Fruit fly (Drosophila melanogaster) whole organism, embryonic: ENCODE data around the gene Asator.

Source experiments
- Bgb ChIP-seq: fragments of 200-800 bp; sonication (Bioruptor generic); IDR thresholded peaks from 2 replicates; pipeline ENCODE4 v1.3.6; 2022; ENCODE audit warnings: missing biosample characterization, missing genetic modification characterization; ENCODE audit not compliant: partially characterized antibody
- CG10147 ChIP-seq: fragments of 200-800 bp; sonication (Bioruptor generic); optimal IDR thresholded peaks from 2 replicates; lab custom pipeline; 2019; ENCODE audit warnings: missing biosample characterization, mild to moderate bottlenecking, missing genetic modification characterization, moderate library complexity
- CG10321 ChIP-seq: fragments of 200-800 bp; sonication (Bioruptor generic); IDR thresholded peaks from 2 replicates; pipeline ENCODE4 v1.3.6; 2022; ENCODE audit warnings: missing biosample characterization, missing genetic modification characterization
- CG10654 ChIP-seq: fragments of 200-800 bp; sonication (Bioruptor generic); optimal IDR thresholded peaks from 2 replicates; lab custom pipeline; 2016; ENCODE audit warnings: missing biosample characterization, missing genetic modification characterization
- CG11695 ChIP-seq: fragments of 200-800 bp; sonication (Bioruptor generic); IDR thresholded peaks from 3 replicates; pipeline ENCODE4 v1.3.6; 2022; ENCODE audit warnings: missing biosample characterization, missing genetic modification characterization
- CG12942 ChIP-seq: fragments of 200-800 bp; sonication (Bioruptor generic); optimal IDR thresholded peaks from 3 replicates; lab custom pipeline; 2016; ENCODE audit warnings: missing biosample characterization, missing genetic modification characterization
- CG14014 ChIP-seq: fragments of 200-800 bp; sonication (Bioruptor generic); IDR thresholded peaks from 2 replicates; pipeline ENCODE4 v1.3.6; 2022; ENCODE audit warnings: missing biosample characterization, missing genetic modification characterization
- CG14050 ChIP-seq: fragments of 200-800 bp; sonication (Bioruptor generic); IDR thresholded peaks from 3 replicates; pipeline ENCODE4 v1.3.6; 2022; ENCODE audit warnings: missing biosample characterization, missing genetic modification characterization
- CG14441 ChIP-seq: fragments of 200-800 bp; sonication (Bioruptor generic); IDR thresholded peaks from 2 replicates; pipeline ENCODE4 v1.3.6; 2022; ENCODE audit warnings: missing biosample characterization, missing genetic modification characterization
- CG14667 ChIP-seq: fragments of 200-800 bp; sonication (Bioruptor generic); IDR thresholded peaks from 2 replicates; pipeline ENCODE4 v1.3.6; 2022; ENCODE audit warnings: missing biosample characterization, missing genetic modification characterization
- CG16779 ChIP-seq: fragments of 200-800 bp; sonication (Bioruptor generic); IDR thresholded peaks from 2 replicates; pipeline ENCODE4 v1.3.6; 2022; ENCODE audit warnings: missing biosample characterization, missing genetic modification characterization
- CG17361 ChIP-seq: fragments of 200-800 bp; sonication (Bioruptor generic); IDR thresholded peaks from 3 replicates; pipeline ENCODE4 v1.3.6; 2022; ENCODE audit warnings: missing biosample characterization, missing genetic modification characterization
- CG18599 ChIP-seq: fragments of 200-800 bp; sonication (Bioruptor generic); optimal IDR thresholded peaks from 3 replicates; lab custom pipeline; 2017; ENCODE audit warnings: missing biosample characterization, missing genetic modification characterization, mild to moderate bottlenecking, moderate library complexity, missing genetic modification reagents
- CG2889 ChIP-seq: fragments of 200-800 bp; sonication (Bioruptor generic); IDR thresholded peaks from 3 replicates; pipeline ENCODE4 v1.3.6; 2022; ENCODE audit warnings: missing biosample characterization, missing genetic modification characterization
- CG3281 ChIP-seq: fragments of 200-800 bp; sonication (Bioruptor generic); optimal IDR thresholded peaks from 3 replicates; lab custom pipeline; 2017; ENCODE audit warnings: missing biosample characterization, mild to moderate bottlenecking, missing genetic modification characterization
- CG3726 ChIP-seq: fragments of 200-800 bp; sonication (Bioruptor generic); IDR thresholded peaks from 3 replicates; pipeline ENCODE4, ENCODE4 v1.3.6; 2022; ENCODE audit warnings: missing biosample characterization, missing genetic modification characterization
- CG42726 ChIP-seq: fragments of 200-800 bp; sonication (Bioruptor generic); IDR thresholded peaks from 2 replicates; pipeline ENCODE4 v1.3.6; 2022; ENCODE audit warnings: missing biosample characterization, missing genetic modification characterization; ENCODE audit not compliant: partially characterized antibody
- CG9215 ChIP-seq: fragments of 200-800 bp; sonication (Bioruptor generic); IDR thresholded peaks from 2 replicates; pipeline ENCODE4 v1.3.6; 2022; ENCODE audit warnings: missing biosample characterization, missing genetic modification characterization
- Dad ChIP-seq: fragments of 200-800 bp; sonication (Bioruptor generic); optimal IDR thresholded peaks from 3 replicates; lab custom pipeline; 2016; ENCODE audit warnings: missing biosample characterization, missing genetic modification characterization
- Dbx ChIP-seq: fragments of 200-800 bp; sonication (Bioruptor generic); IDR thresholded peaks from 3 replicates; pipeline ENCODE4 v1.3.6; 2022; ENCODE audit warnings: missing biosample characterization, missing genetic modification characterization
- Deaf1 ChIP-seq: fragments of 200-800 bp; optimal IDR thresholded peaks from 3 replicates; lab custom pipeline; 2019; ENCODE audit warnings: missing biosample characterization, mild to moderate bottlenecking, missing genetic modification characterization, moderate library complexity
- E2f1 ChIP-seq: fragments of 200-800 bp; sonication (Bioruptor generic); IDR thresholded peaks from 2 replicates; pipeline ENCODE4 v1.3.6; 2022; ENCODE audit warnings: missing biosample characterization, missing genetic modification characterization
- E2f2 ChIP-seq: fragments of 200-800 bp; sonication (Bioruptor generic); IDR thresholded peaks from 2 replicates; pipeline ENCODE4 v1.3.6; 2022; ENCODE audit warnings: missing biosample characterization, missing genetic modification characterization
- Fer1 ChIP-seq: fragments of 200-800 bp; sonication (Bioruptor generic); optimal IDR thresholded peaks from 2 replicates; lab custom pipeline; 2017; ENCODE audit warnings: missing biosample characterization, mild to moderate bottlenecking, missing genetic modification characterization
- Hand ChIP-seq: fragments of 200-800 bp; sonication (Bioruptor generic); optimal IDR thresholded peaks from 2 replicates; lab custom pipeline; 2017; ENCODE audit warnings: mild to moderate bottlenecking, missing biosample characterization, missing genetic modification reagents, missing genetic modification characterization
- Hsf ChIP-seq: fragments of 200-800 bp; sonication (Bioruptor generic); optimal IDR thresholded peaks from 3 replicates; lab custom pipeline; 2016; ENCODE audit warnings: missing biosample characterization, missing genetic modification characterization
- Med ChIP-seq: fragments of 200-800 bp; sonication (Bioruptor generic); peaks from one replicate; lab custom pipeline; 2016; ENCODE audit warnings: missing biosample characterization, missing genetic modification characterization, mild to moderate bottlenecking, inconsistent platforms, moderate library complexity
- Oaz ChIP-seq: fragments of 200-800 bp; sonication (Bioruptor generic); IDR thresholded peaks from 2 replicates; pipeline ENCODE4 v1.3.6; 2022; ENCODE audit warnings: missing biosample characterization, missing genetic modification characterization
- Ssrp ChIP-seq: fragments of 200-800 bp; sonication (Bioruptor generic); optimal IDR thresholded peaks from 2 replicates; lab custom pipeline; 2018; ENCODE audit warnings: missing biosample characterization, mild to moderate bottlenecking, missing genetic modification characterization, moderate library complexity
- ato ChIP-seq: fragments of 200-800 bp; sonication (Bioruptor generic); IDR thresholded peaks from 2 replicates; pipeline ENCODE4 v1.3.6; 2022; ENCODE audit warnings: missing biosample characterization, missing genetic modification characterization; ENCODE audit not compliant: partially characterized antibody
- bcd ChIP-seq: fragments of 200-800 bp; sonication (Bioruptor generic); optimal IDR thresholded peaks from 2 replicates; lab custom pipeline; 2017; ENCODE audit warnings: missing biosample characterization, mild to moderate bottlenecking, missing genetic modification characterization
- dati ChIP-seq: fragments of 200-800 bp; sonication (Bioruptor generic); IDR thresholded peaks from 2 replicates; pipeline ENCODE4 v1.3.6; 2022; ENCODE audit warnings: missing biosample characterization, missing genetic modification characterization
- dimm ChIP-seq: fragments of 200-800 bp; sonication (Bioruptor generic); IDR thresholded peaks from 2 replicates; pipeline ENCODE4 v1.3.6; 2022; ENCODE audit warnings: missing biosample characterization, missing genetic modification characterization
- disco-r ChIP-seq: fragments of 200-800 bp; sonication (Bioruptor generic); optimal IDR thresholded peaks from 2 replicates; lab custom pipeline; 2016; ENCODE audit warnings: missing biosample characterization, missing genetic modification characterization
- dmrt11E ChIP-seq: fragments of 200-800 bp; sonication (Bioruptor generic); optimal IDR thresholded peaks from 3 replicates; lab custom pipeline; 2018; ENCODE audit warnings: missing biosample characterization, mild to moderate bottlenecking, missing genetic modification characterization, moderate library complexity
- en ChIP-seq: fragments of 200-800 bp; sonication (Bioruptor generic); optimal IDR thresholded peaks from 2 replicates; lab custom pipeline; 2016; ENCODE audit warnings: missing biosample characterization, missing genetic modification characterization
- eyg ChIP-seq: fragments of 200-800 bp; sonication (Bioruptor generic); optimal IDR thresholded peaks from 3 replicates; lab custom pipeline; 2016; ENCODE audit warnings: missing biosample characterization, missing genetic modification characterization
- fd3F ChIP-seq: fragments of 200-800 bp; sonication (Bioruptor generic); optimal IDR thresholded peaks from 2 replicates; lab custom pipeline; 2018; ENCODE audit warnings: missing biosample characterization, mild to moderate bottlenecking, missing genetic modification characterization, moderate library complexity
- gsb-n ChIP-seq: fragments of 200-800 bp; sonication (Bioruptor generic); optimal IDR thresholded peaks from 3 replicates; lab custom pipeline; 2018; ENCODE audit warnings: missing biosample characterization, mild to moderate bottlenecking, missing genetic modification characterization
- insv ChIP-seq, 2 experiments: fragments of 200-800 bp; sonication (Bioruptor generic); optimal IDR thresholded peaks; 3 replicates each; lab custom pipeline; 2016 to 2018; ENCODE audit warnings: missing biosample characterization in 2 of 2, missing genetic modification characterization in 2 of 2
- onecut ChIP-seq: fragments of 200-800 bp; sonication (Bioruptor generic); IDR thresholded peaks from 2 replicates; pipeline ENCODE4 v1.3.6; 2022; ENCODE audit warnings: missing biosample characterization, missing genetic modification characterization
- pnt ChIP-seq: fragments of 200-800 bp; sonication (Bioruptor generic); optimal IDR thresholded peaks from 3 replicates; lab custom pipeline; 2016; ENCODE audit warnings: missing biosample characterization, missing genetic modification characterization
- schlank ChIP-seq: fragments of 200-800 bp; sonication (Bioruptor generic); optimal IDR thresholded peaks from 2 replicates; lab custom pipeline; 2018; ENCODE audit warnings: missing biosample characterization, mild to moderate bottlenecking, missing genetic modification characterization
- sd ChIP-seq: fragments of 200-800 bp; sonication (Bioruptor generic); optimal IDR thresholded peaks from 3 replicates; lab custom pipeline; 2018; ENCODE audit warnings: missing biosample characterization, mild to moderate bottlenecking, missing genetic modification characterization, moderate library complexity
- shn ChIP-seq: fragments of 200-800 bp; sonication (Bioruptor generic); optimal IDR thresholded peaks from 3 replicates; lab custom pipeline; 2016; ENCODE audit warnings: missing biosample characterization, missing genetic modification characterization
- sima ChIP-seq: fragments of 200-800 bp; sonication (Bioruptor generic); optimal IDR thresholded peaks from 2 replicates; lab custom pipeline; 2016; ENCODE audit warnings: missing biosample characterization, missing genetic modification characterization
- slbo ChIP-seq: fragments of 200-800 bp; sonication (Bioruptor generic); IDR thresholded peaks from 2 replicates; pipeline ENCODE4 v1.3.6; 2022; ENCODE audit warnings: missing biosample characterization, missing genetic modification characterization
- sug ChIP-seq: fragments of 200-800 bp; optimal IDR thresholded peaks from 2 replicates; lab custom pipeline; 2019; ENCODE audit warnings: missing biosample characterization, mild to moderate bottlenecking, missing genetic modification characterization, moderate library complexity
- vfl ChIP-seq: fragments of 200-800 bp; sonication (Bioruptor generic); optimal IDR thresholded peaks from 2 replicates; lab custom pipeline; 2016; ENCODE audit warnings: missing biosample characterization, missing genetic modification characterization
- yki ChIP-seq: fragments of >200 bp; optimal IDR thresholded peaks from 3 replicates; lab custom pipeline; 2018

The Asator gene

DNA sequence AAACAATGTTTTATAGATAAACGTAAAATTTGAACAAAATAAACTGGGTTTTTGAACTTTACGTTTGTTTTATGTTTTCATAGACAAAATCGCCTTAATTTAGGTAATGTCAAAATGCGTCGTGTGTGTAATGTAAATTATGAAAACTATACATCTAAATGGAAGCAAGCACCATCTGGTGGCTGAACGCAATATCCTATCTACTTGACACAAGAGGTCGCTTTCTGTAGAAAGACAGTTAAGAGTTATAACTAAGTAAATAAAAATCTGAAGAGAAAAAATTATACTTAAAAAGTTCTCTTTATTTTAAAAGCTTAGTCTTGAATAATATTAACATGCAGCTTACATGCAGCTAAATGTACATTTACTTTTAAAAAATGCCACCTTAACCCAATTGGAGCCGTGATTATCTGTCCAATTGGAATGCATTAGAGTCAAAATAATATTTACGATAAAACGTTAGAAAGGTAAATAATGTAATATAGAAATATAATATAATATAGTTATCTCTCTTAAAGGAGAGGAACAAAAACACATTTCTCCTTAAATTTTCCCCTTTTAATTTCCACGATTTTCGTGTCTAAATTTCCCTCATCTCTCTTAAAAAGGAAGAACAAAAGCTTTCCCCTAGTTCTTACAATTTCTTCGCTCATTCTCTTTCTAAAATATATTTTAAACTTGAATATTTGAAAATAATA, 64.0 kb downstream of the Asator start (continued):
- peak; percentile 61 for TF ChIP-seq Deaf1 (tag; lab: Kevin White, UChicago)
- TF ChIP-seq CG9215 (GFP tag; lab: Robert Waterston, UW): no peak
- TF ChIP-seq CG14667 (GFP tag; lab: Robert Waterston, UW): no peak; the same call in 1 of the 2 replicates
- no peak for TF ChIP-seq dati (GFP tag; lab: Robert Waterston, UW)
- peak; percentile 86; the same call in 1 of the 2 replicates for TF ChIP-seq CG14014 (GFP tag; lab: Robert Waterston, UW)
- TF ChIP-seq onecut (GFP tag; lab: Robert Waterston, UW): peak; percentile 91
- TF ChIP-seq CG11695 (GFP tag; lab: Robert Waterston, UW): peak; percentile 67; the same call in 2 of the 3 replicates
- peak; percentile 88 for TF ChIP-seq CG14050 (GFP tag; lab: Robert Waterston, UW)
- TF ChIP-seq Fer1: peak; percentile 94
- no peak for TF ChIP-seq CG2889 (GFP tag; lab: Robert Waterston, UW)
- TF ChIP-seq Oaz (GFP tag; lab: Robert Waterston, UW): peak; percentile 87
- TF ChIP-seq CG10147 (GFP tag; lab: Kevin White, UChicago): no peak
- TF ChIP-seq CG3726 (GFP tag; lab: Robert Waterston, UW): no peak; the same call in 2 of the 3 replicates
- peak; percentile 94 for TF ChIP-seq eyg (GFP tag; lab: Kevin White, UChicago)
- peak; percentile 96 for TF ChIP-seq en (GFP tag; lab: Kevin White, UChicago)
- peak; percentile 84 for TF ChIP-seq fd3F (GFP tag; lab: Kevin White, UChicago)
- peak; percentile 94; the same call in 1 of the 2 replicates for TF ChIP-seq CG16779 (GFP tag; lab: Robert Waterston, UW)
- TF ChIP-seq gsb-n: peak; percentile 84
- TF ChIP-seq disco-r (GFP tag; lab: Kevin White, UChicago): peak; percentile 93
- peak; percentile 87; the same call in 1 of the 2 replicates for TF ChIP-seq CG14441 (GFP tag; lab: Robert Waterston, UW)
- TF ChIP-seq dmrt11E (tag; lab: Kevin White, UChicago): peak; percentile 83
- peak; percentile 95; the same call in 2 of the 3 replicates for TF ChIP-seq Dbx
- peak; percentile 44 for TF ChIP-seq Hand
- TF ChIP-seq CG12942 (GFP tag; lab: Kevin White, UChicago): peak; percentile 86
- TF ChIP-seq insv (GFP tag; optimal IDR thresholded peaks at IDR 0.05; lab: Kevin White, UChicago): peak in 1 of 2 experiments; percentile 91
- no peak for TF ChIP-seq yki (lab: Kevin White, UChicago)
- peak; percentile 92 for TF ChIP-seq CG17361 (GFP tag; lab: Robert Waterston, UW)
- TF ChIP-seq Dad (GFP tag; lab: Kevin White, UChicago): peak; percentile 89
- TF ChIP-seq bcd (GFP tag; lab: Kevin White, UChicago): peak; percentile 91
- no peak for TF ChIP-seq Ssrp (tag; lab: Kevin White, UChicago)
- peak; percentile 91 for TF ChIP-seq CG3281 (GFP tag; lab: Kevin White, UChicago)
- TF ChIP-seq ato (GFP tag; lab: Robert Waterston, UW): peak; percentile 40; the same call in 1 of the 2 replicates
- peak; percentile 100 for TF ChIP-seq Med (GFP tag; lab: Kevin White, UChicago)
- TF ChIP-seq E2f2: peak; percentile 65
- TF ChIP-seq vfl: peak; percentile 90
- TF ChIP-seq sima (GFP tag; lab: Kevin White, UChicago): peak; percentile 79
- 0 out of 2 replicates have a peak, but pooled peaks have one; percentile 30 for TF ChIP-seq CG10321 (GFP tag; lab: Robert Waterston, UW)
- TF ChIP-seq CG18599 (GFP tag; lab: Kevin White, UChicago): peak; percentile 84
- TF ChIP-seq E2f1: peak; percentile 89
- TF ChIP-seq sug (tag; lab: Kevin White, UChicago): peak; percentile 89
- peak; percentile 93 for TF ChIP-seq slbo (GFP tag; lab: Robert Waterston, UW)
- no peak; the same call in 1 of the 2 replicates for TF ChIP-seq CG42726 (GFP tag; lab: Robert Waterston, UW)
- peak; percentile 88 for TF ChIP-seq Bgb (GFP tag; lab: Robert Waterston, UW)
- peak; percentile 97 for TF ChIP-seq Hsf (GFP tag; lab: Kevin White, UChicago)
- peak; percentile 96 for TF ChIP-seq shn
- TF ChIP-seq schlank (tag; lab: Kevin White, UChicago): peak; percentile 50
- TF ChIP-seq pnt (GFP tag; lab: Kevin White, UChicago): peak; percentile 89
- no peak; the same call in 1 of the 2 replicates for TF ChIP-seq dimm (GFP tag; lab: Robert Waterston, UW)
- TF ChIP-seq sd (tag; lab: Kevin White, UChicago): no peak
- peak; percentile 92 for TF ChIP-seq CG10654 (GFP tag; lab: Kevin White, UChicago)
